Fruit fly (Drosophila melanogaster) whole organism, adult: Measurements from ENCODE around the gene CG14062.

Experiments used
- CG12768 ChIP-seq: fragments of 200-800 bp; sonication (Bioruptor generic); optimal IDR thresholded peaks from 2 replicates; lab custom pipeline; 2017; ENCODE audit warnings: missing biosample characterization, missing genetic modification characterization, mild to moderate bottlenecking, moderate library complexity, missing genetic modification reagents
- CG1620 ChIP-seq: fragments of 200-800 bp; sonication (Bioruptor generic); optimal IDR thresholded peaks from 2 replicates; lab custom pipeline; 2016; ENCODE audit warnings: missing biosample characterization, missing genetic modification characterization
- CG7101 ChIP-seq: fragments of 200-800 bp; sonication (Bioruptor generic); optimal IDR thresholded peaks from 2 replicates; lab custom pipeline; 2018; ENCODE audit warnings: missing biosample characterization, mild to moderate bottlenecking, missing genetic modification characterization, moderate library complexity
- Crg-1 ChIP-seq: fragments of 200-800 bp; sonication (Bioruptor generic); optimal IDR thresholded peaks from 2 replicates; lab custom pipeline; 2016; ENCODE audit warnings: missing biosample characterization, missing genetic modification characterization
- bab1 ChIP-seq: fragments of 200-800 bp; sonication (Bioruptor generic); optimal IDR thresholded peaks from 3 replicates; lab custom pipeline; 2019; ENCODE audit warnings: missing biosample characterization, mild to moderate bottlenecking, missing genetic modification characterization, moderate library complexity
- pad ChIP-seq: fragments of 200-800 bp; sonication (Bioruptor generic); optimal IDR thresholded peaks from 3 replicates; lab custom pipeline; 2017; ENCODE audit warnings: missing biosample characterization, missing genetic modification characterization, mild to moderate bottlenecking, moderate library complexity, missing genetic modification reagents

- TF ChIP-seq CG1620 (GFP tag; lab: Kevin White, UChicago) (no peak), CG7101 (tag; lab: Kevin White, UChicago) (no peak), CG12768 (GFP tag; lab: Kevin White, UChicago) (no peak), Crg-1 (GFP tag; lab: Kevin White, UChicago) (no peak), pad (GFP tag; lab: Kevin White, UChicago) (no peak), bab1 (GFP tag; lab: Kevin White, UChicago) (no peak)
These were observed 27.7 kb upstream of the CG14062 start, which contains the start of gene Sid for dm6 chr3R:28670404-28670803.
